Worm (Caenorhabditis elegans) whole organism, late embryonic: ENCODE data around the gene clk-2.

ENCODE experiments used
- C38D4.7 ChIP-seq: fragments of 200-800 bp; sonication (Bioruptor generic); optimal IDR thresholded peaks from 2 replicates; lab custom pipeline; 2018; ENCODE audit warnings: mild to moderate bottlenecking, missing genetic modification characterization, moderate library complexity, missing compliant biosample characterization
- ceh-45 ChIP-seq: fragments of 200-800 bp; sonication (Bioruptor generic); IDR thresholded peaks from 2 replicates; pipeline ENCODE4 v1.3.6; 2022; ENCODE audit warnings: missing genetic modification reagents, missing genetic modification characterization, missing compliant biosample characterization
- ceh-48 ChIP-seq: sonication (generic microtip); optimal IDR thresholded peaks from 2 replicates; lab custom pipeline; 2016; ENCODE audit warnings: missing genetic modification characterization, inconsistent platforms, missing compliant biosample characterization
- fkh-6 ChIP-seq: sonication (generic microtip); optimal IDR thresholded peaks from 2 replicates; lab custom pipeline; 2016; ENCODE audit warnings: missing genetic modification characterization, missing compliant biosample characterization
- gmeb-2 ChIP-seq: sonication (generic microtip); optimal IDR thresholded peaks from 2 replicates; lab custom pipeline; 2016; ENCODE audit warnings: missing genetic modification characterization, inconsistent platforms, missing compliant biosample characterization
- pqm-1 ChIP-seq: sonication (generic microtip); optimal IDR thresholded peaks from 2 replicates; lab custom pipeline; 2016; ENCODE audit warnings: missing genetic modification characterization, missing compliant biosample characterization
- tbx-2 ChIP-seq: sonication (generic microtip); optimal IDR thresholded peaks from 2 replicates; lab custom pipeline; 2016; ENCODE audit warnings: missing genetic modification characterization, missing compliant biosample characterization
- tbx-7 ChIP-seq: sonication (generic microtip); optimal IDR thresholded peaks from 2 replicates; lab custom pipeline; 2016; ENCODE audit warnings: missing genotype, missing genetic modification characterization, missing compliant biosample characterization
- unc-86 ChIP-seq: sonication (generic microtip); optimal IDR thresholded peaks from 2 replicates; lab custom pipeline; 2016; ENCODE audit warnings: missing genetic modification characterization, missing compliant biosample characterization

- TF ChIP-seq tbx-2 (tag; lab: Kevin White, UChicago): no peak
- TF ChIP-seq unc-86: no peak
- TF ChIP-seq C38D4.7 (GFP tag; lab: Kevin White, UChicago): no peak
- TF ChIP-seq fkh-6 (tag; lab: Kevin White, UChicago): no peak
- no peak for TF ChIP-seq gmeb-2
- TF ChIP-seq tbx-7 (tag; lab: Kevin White, UChicago): no peak
- TF ChIP-seq ceh-48 (tag; lab: Kevin White, UChicago): no peak
- no peak for TF ChIP-seq pqm-1 (tag; lab: Kevin White, UChicago)
- TF ChIP-seq ceh-45 (GFP tag; lab: Robert Waterston, UW): no peak
These were observed 11.8 kb upstream of the clk-2 start for ce11 chrIII:7530108-7530507.
